Worm (Caenorhabditis elegans) whole organism, L4 larva: ENCODE results near the gene T11F9.14.

ENCODE experiments used
- D1046.2 ChIP-seq: fragments of 200-800 bp; sonication (Bioruptor generic); IDR thresholded peaks from 2 replicates; pipeline ENCODE4 v1.3.6; 2022; ENCODE audit warnings: missing genetic modification characterization, missing compliant biosample characterization
- F37D6.2 ChIP-seq: sonication (generic microtip); optimal IDR thresholded peaks from 2 replicates; lab custom pipeline; 2016; ENCODE audit warnings: mild to moderate bottlenecking, missing genetic modification characterization, missing compliant biosample characterization
- T20F7.1 ChIP-seq: fragments of 200-800 bp; sonication (Bioruptor generic); optimal IDR thresholded peaks from 2 replicates; lab custom pipeline; 2018; ENCODE audit warnings: mild to moderate bottlenecking, missing genetic modification characterization, missing compliant biosample characterization
- Y105C5A.15 ChIP-seq: fragments of 200-800 bp; sonication (Bioruptor generic); IDR thresholded peaks from 2 replicates; pipeline ENCODE4 v1.3.6; 2022; ENCODE audit warnings: missing genetic modification characterization, missing compliant biosample characterization
- Y5F2A.4 ChIP-seq: fragments of 200-800 bp; sonication (Bioruptor generic); optimal IDR thresholded peaks from 2 replicates; lab custom pipeline; 2018; ENCODE audit warnings: mild to moderate bottlenecking, missing genetic modification characterization, missing compliant biosample characterization
- ZK337.2 ChIP-seq: fragments of 200-800 bp; sonication (Bioruptor generic); IDR thresholded peaks from 2 replicates; pipeline ENCODE4 v1.3.6; 2022; ENCODE audit warnings: missing genetic modification reagents, missing genetic modification characterization, missing compliant biosample characterization
- aly-2 ChIP-seq: sonication (generic microtip); optimal IDR thresholded peaks from 2 replicates; lab custom pipeline; 2018; ENCODE audit warnings: missing biosample characterization, missing genetic modification characterization
- attf-4 ChIP-seq: sonication (generic microtip); optimal IDR thresholded peaks from 3 replicates; lab custom pipeline; 2017; ENCODE audit warnings: missing biosample characterization, missing genetic modification characterization
- ceh-62 ChIP-seq: sonication (generic microtip); optimal IDR thresholded peaks from 2 replicates; lab custom pipeline; 2017; ENCODE audit warnings: missing biosample characterization, missing genetic modification characterization
- daf-12 ChIP-seq: fragments of 150-350 bp; optimal IDR thresholded peaks from 2 replicates; lab custom pipeline; 2014; ENCODE audit warnings: missing biosample characterization, missing genetic modification reagents, missing genetic modification characterization
- dmd-6 ChIP-seq: fragments of 200-800 bp; sonication (Bioruptor generic); IDR thresholded peaks from 2 replicates; pipeline ENCODE4 v1.3.6; 2022; ENCODE audit warnings: missing genetic modification reagents, missing genetic modification characterization, missing compliant biosample characterization
- hif-1 ChIP-seq, 2 experiments: sonication (generic microtip); optimal IDR thresholded peaks; 2 replicates each; lab custom pipeline; 2016 to 2017; ENCODE audit warnings: missing compliant biosample characterization in 2 of 2, missing genetic modification characterization in 2 of 2, missing genetic modification reagents in 2 of 2, missing genotype in 2 of 2, mild to moderate bottlenecking in 1 of 2
- lim-7 ChIP-seq: fragments of 200-800 bp; sonication (Bioruptor generic); IDR thresholded peaks from 2 replicates; pipeline ENCODE4 v1.3.6; 2022; ENCODE audit warnings: missing genetic modification characterization, missing compliant biosample characterization
- lsy-2 ChIP-seq, 2 experiments: fragments of 150-350 bp in 1 of 2; sonication (generic microtip) in 1 of 2; optimal IDR thresholded peaks; 2 replicates each; lab custom pipeline; 2014 to 2017; ENCODE audit warnings: missing biosample characterization in 2 of 2, missing genetic modification characterization in 2 of 2
- mdl-1 ChIP-seq, 2 experiments: fragments of 150-350 bp in 1 of 2; sonication (generic microtip) in 1 of 2; optimal IDR thresholded peaks; 2 replicates each; lab custom pipeline; 2014 to 2017; ENCODE audit warnings: missing biosample characterization in 2 of 2, missing genetic modification characterization in 2 of 2
- nhr-237 ChIP-seq: sonication (generic microtip); optimal IDR thresholded peaks from 2 replicates; lab custom pipeline; 2017; ENCODE audit warnings: missing biosample characterization, missing genetic modification characterization
- nhr-28 ChIP-seq: fragments of 150-350 bp; optimal IDR thresholded peaks from 2 replicates; lab custom pipeline; 2014; ENCODE audit warnings: missing biosample characterization, missing genetic modification characterization
- nhr-6 ChIP-seq: fragments of 150-350 bp; optimal IDR thresholded peaks from 2 replicates; lab custom pipeline; 2014; ENCODE audit warnings: missing biosample characterization, missing genetic modification characterization
- nhr-76 ChIP-seq: fragments of 150-350 bp; optimal IDR thresholded peaks from 2 replicates; lab custom pipeline; 2014; ENCODE audit warnings: missing biosample characterization, missing genetic modification characterization
- nhr-77 ChIP-seq: fragments of 150-350 bp; optimal IDR thresholded peaks from 2 replicates; lab custom pipeline; 2014; ENCODE audit warnings: missing biosample characterization, missing genetic modification characterization
- pha-4 ChIP-seq, 2 experiments: fragments of 150-350 bp in 1 of 2; fragments of 200-800 bp in 1 of 2; sonication (Bioruptor generic) in 1 of 2; IDR thresholded peaks in 1 of 2; optimal IDR thresholded peaks in 1 of 2; 2 replicates each; pipeline versions ENCODE4 v1.3.6 to Lab custom; 2014 to 2022; ENCODE audit warnings: missing genetic modification characterization in 2 of 2, missing genetic modification reagents in 2 of 2, missing biosample characterization in 1 of 2, missing compliant biosample characterization in 1 of 2
- php-3 ChIP-seq: fragments of 200-800 bp; sonication (Bioruptor generic); IDR thresholded peaks from 2 replicates; pipeline ENCODE4 v1.3.6; 2022; ENCODE audit warnings: missing genetic modification reagents, missing genetic modification characterization, missing compliant biosample characterization
- pqm-1 ChIP-seq: sonication (generic microtip); optimal IDR thresholded peaks from 2 replicates; lab custom pipeline; 2017; ENCODE audit warnings: missing biosample characterization, missing genetic modification characterization
- rbr-2 ChIP-seq: sonication (generic microtip); optimal IDR thresholded peaks from 2 replicates; lab custom pipeline; 2016; ENCODE audit warnings: missing genotype, missing genetic modification characterization, missing compliant biosample characterization
- sdz-12 ChIP-seq: fragments of 200-800 bp; sonication (Bioruptor generic); optimal IDR thresholded peaks from 2 replicates; lab custom pipeline; 2018; ENCODE audit warnings: mild to moderate bottlenecking, missing genetic modification characterization, missing compliant biosample characterization
- set-16 ChIP-seq: fragments of 200-800 bp; sonication (Bioruptor generic); IDR thresholded peaks from 2 replicates; pipeline ENCODE4 v1.3.6; 2022; ENCODE audit warnings: missing genetic modification reagents, missing genetic modification characterization, missing compliant biosample characterization
- snpc-1.2 ChIP-seq: fragments of 200-800 bp; sonication (Bioruptor generic); IDR thresholded peaks from 2 replicates; pipeline ENCODE4 v1.3.6; 2022; ENCODE audit warnings: missing genetic modification reagents, missing genetic modification characterization, missing compliant biosample characterization
- snpc-4 ChIP-seq: fragments of 150-350 bp; optimal IDR thresholded peaks from 2 replicates; lab custom pipeline; 2014; ENCODE audit warnings: missing biosample characterization, missing genetic modification characterization
- unc-130 ChIP-seq: sonication (generic microtip); optimal IDR thresholded peaks from 2 replicates; lab custom pipeline; 2016; ENCODE audit warnings: missing genetic modification reagents, missing genetic modification characterization, missing compliant biosample characterization
- unc-62 ChIP-seq, 3 experiments: fragments of 150-350 bp in 1 of 3; sonication (generic microtip); optimal IDR thresholded peaks in 2 of 3; peaks in 1 of 3; 1 replicate in 1 of 3; 2 replicates in 2 of 3; lab custom pipeline; 2014 to 2017; ENCODE audit warnings: missing biosample characterization in 3 of 3, missing genetic modification characterization in 3 of 3, missing genetic modification reagents in 3 of 3, missing genotype in 1 of 3
- zfp-3 ChIP-seq: fragments of 200-800 bp; sonication (Bioruptor generic); conservative IDR thresholded peaks from 2 replicates; pipeline ENCODE4 v1.3.6; 2022; ENCODE audit warnings: missing genetic modification reagents, missing genetic modification characterization, missing compliant biosample characterization
- zip-11 ChIP-seq: fragments of 200-800 bp; sonication (Bioruptor generic); IDR thresholded peaks from 2 replicates; pipeline ENCODE4 v1.3.6; 2022; ENCODE audit warnings: missing genetic modification characterization, missing compliant biosample characterization

The T11F9.14 gene

ce11 chrV:11496283-11496682 is 15.6 kb upstream of the T11F9.14 start, which contains the start of gene htrl-1:
Gene htrl-1 (minus strand): TSS chrV:11496383.
- no peak for TF ChIP-seq D1046.2 (GFP tag; lab: Robert Waterston, UW)
- TF ChIP-seq php-3 (GFP tag; lab: Robert Waterston, UW) = no peak
- TF ChIP-seq lsy-2 (tag; optimal IDR thresholded peaks at IDR 0.05; lab: Kevin White, UChicago) = no peak
- no peak for TF ChIP-seq nhr-237 (tag; lab: Kevin White, UChicago)
- no peak for TF ChIP-seq zip-11
- TF ChIP-seq hif-1 (tag; optimal IDR thresholded peaks at IDR 0.05; lab: Kevin White, UChicago) = no peak
- TF ChIP-seq aly-2 = no peak
- no peak for TF ChIP-seq Y105C5A.15 (GFP tag; lab: Robert Waterston, UW)
- TF ChIP-seq pqm-1 (tag; lab: Kevin White, UChicago) = no peak
- TF ChIP-seq daf-12 (tag; lab: Kevin White, UChicago) = no peak
- TF ChIP-seq nhr-6 (tag; lab: Kevin White, UChicago) = no peak
- TF ChIP-seq ceh-62 = no peak
- no peak for TF ChIP-seq Y5F2A.4 (GFP tag; lab: Kevin White, UChicago)
- TF ChIP-seq snpc-4 (tag; lab: Kevin White, UChicago) = no peak
- TF ChIP-seq pha-4 (GFP tag; IDR thresholded peaks at IDR 0.05; lab: Robert Waterston, UW) = no peak
- no peak for TF ChIP-seq pha-4 (tag; optimal IDR thresholded peaks at IDR 0.05; lab: Kevin White, UChicago)
- no peak for TF ChIP-seq unc-130 (GFP tag; lab: Kevin White, UChicago)

ce11 chrV:11492456-11492855 is 11.8 kb upstream of the T11F9.14 start, which contains the start of gene T11F9.21:
Gene T11F9.21 (plus strand): TSS chrV:11492756.
- TF ChIP-seq ZK337.2 (GFP tag; lab: Robert Waterston, UW) = no peak
- no peak for TF ChIP-seq sdz-12 (GFP tag; lab: Kevin White, UChicago)
- TF ChIP-seq nhr-76 (tag; lab: Kevin White, UChicago) = no peak
- TF ChIP-seq unc-130 (GFP tag; lab: Kevin White, UChicago) = no peak
- no peak for TF ChIP-seq dmd-6 (GFP tag; lab: Robert Waterston, UW)
- TF ChIP-seq nhr-28 (tag; lab: Kevin White, UChicago) = no peak

- TF ChIP-seq php-3 (GFP tag; lab: Robert Waterston, UW) (no peak), T20F7.1 (GFP tag; lab: Kevin White, UChicago) (no peak), F37D6.2 (tag; lab: Kevin White, UChicago) (no peak), rbr-2 (tag; lab: Kevin White, UChicago) (no peak), unc-62 (GFP tag; optimal IDR thresholded peaks at IDR 0.05 in 1 of 2; lab: Kevin White, UChicago) (peak in 1 of 2 experiments; percentile 81), unc-62 (tag; optimal IDR thresholded peaks at IDR 0.05; lab: Kevin White, UChicago) (no peak), hif-1 (tag; optimal IDR thresholded peaks at IDR 0.05; lab: Kevin White, UChicago) (no peak), mdl-1 (tag; optimal IDR thresholded peaks at IDR 0.05; lab: Kevin White, UChicago) (no peak), lim-7 (GFP tag; lab: Robert Waterston, UW) (no peak)
Observed at ce11 chrV:11490382-11490781, 9.7 kb upstream of the T11F9.14 start, which contains the start of gene dhs-19. Gene dhs-19 (minus strand): TSS chrV:11490482.

ce11 chrV:11488288-11488687 is 7.7 kb upstream of the T11F9.14 start:
- TF ChIP-seq D1046.2 (GFP tag; lab: Robert Waterston, UW) = no peak
- TF ChIP-seq lsy-2 (tag; optimal IDR thresholded peaks at IDR 0.05; lab: Kevin White, UChicago) = no peak
- TF ChIP-seq snpc-1.2 = no peak
- TF ChIP-seq pha-4 (GFP tag; IDR thresholded peaks at IDR 0.05; lab: Robert Waterston, UW) = no peak
- no peak for TF ChIP-seq pha-4 (tag; optimal IDR thresholded peaks at IDR 0.05; lab: Kevin White, UChicago)
- no peak for TF ChIP-seq set-16 (GFP tag; lab: Robert Waterston, UW)
- TF ChIP-seq attf-4 (tag; lab: Kevin White, UChicago) = no peak
- no peak for TF ChIP-seq dmd-6 (GFP tag; lab: Robert Waterston, UW)
- no peak for TF ChIP-seq zfp-3 (GFP tag; lab: Robert Waterston, UW)
- TF ChIP-seq php-3 (GFP tag; lab: Robert Waterston, UW) = no peak
- TF ChIP-seq nhr-77 = no peak
